Worm (Caenorhabditis elegans): ENCODE data around the gene srg-66.

The srg-66 gene

DNA sequence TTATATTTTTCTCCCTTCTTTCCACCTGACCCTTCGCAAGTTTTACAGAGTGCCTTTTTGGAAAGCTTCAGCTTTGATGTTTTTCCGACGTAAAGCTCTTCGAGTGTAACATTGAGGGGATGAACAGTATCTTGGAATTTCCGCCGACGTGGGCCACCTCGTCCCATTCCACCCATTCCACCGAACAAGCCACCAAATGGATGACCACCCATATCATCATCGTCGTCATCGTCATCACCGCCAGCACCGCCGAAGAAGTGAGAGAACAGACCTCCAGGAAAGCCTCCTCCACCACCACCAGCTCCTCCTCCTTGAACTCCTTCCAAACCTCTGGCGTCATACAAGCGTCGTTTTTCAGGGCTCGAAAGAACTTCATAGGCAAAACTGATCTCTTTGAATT is 22.1 kb upstream of the srg-66 start:
- TF ChIP-seq cebp-2 (GFP tag; IDR thresholded peaks at IDR 0.05): no peak
- no peak for TF ChIP-seq T07F8.4 (tag; optimal IDR thresholded peaks at IDR 0.05)
- TF ChIP-seq lin-26 (GFP tag; IDR thresholded peaks at IDR 0.05): no peak; the same call in 1 of the 2 replicates
- TF ChIP-seq ceh-79 (tag; optimal IDR thresholded peaks at IDR 0.05): no peak
- no peak for TF ChIP-seq nhr-179 (tag; optimal IDR thresholded peaks at IDR 0.05)
- no peak for TF ChIP-seq ztf-26 (tag; optimal IDR thresholded peaks at IDR 0.05)
- no peak for TF ChIP-seq F33H1.4 (GFP tag; IDR thresholded peaks at IDR 0.05)
- TF ChIP-seq zfh-2 (GFP tag; conservative IDR thresholded peaks at IDR 0.05): peak; percentile 58
- no peak for TF ChIP-seq lin-40 (tag; optimal IDR thresholded peaks at IDR 0.05)
- no peak for TF ChIP-seq F57C9.4 (tag; optimal IDR thresholded peaks at IDR 0.05)
- TF ChIP-seq efl-1 (GFP tag; optimal IDR thresholded peaks at IDR 0.05): no peak
- TF ChIP-seq dox-1 (GFP tag; IDR thresholded peaks at IDR 0.05): peak; percentile 13; the same call in 1 of the 2 replicates
- no peak for TF ChIP-seq K11D2.4 (GFP tag; IDR thresholded peaks at IDR 0.05)
- TF ChIP-seq hmg-20 (GFP tag; IDR thresholded peaks at IDR 0.05): no peak
- no peak for TF ChIP-seq madf-3 (GFP tag; IDR thresholded peaks at IDR 0.05)
- no peak for TF ChIP-seq egl-44 (GFP tag; IDR thresholded peaks at IDR 0.05)
- TF ChIP-seq Y53G8AR.9 (GFP tag; conservative IDR thresholded peaks at IDR 0.05): no peak
- no peak for TF ChIP-seq lsy-27 (tag; optimal IDR thresholded peaks at IDR 0.05; ENCODE audit: borderline replicate concordance, insufficient read depth)
- no peak for TF ChIP-seq F10E7.11 (tag; optimal IDR thresholded peaks at IDR 0.05)
- TF ChIP-seq die-1 (tag; optimal IDR thresholded peaks at IDR 0.05): no peak
- TF ChIP-seq mcd-1 (GFP tag; IDR thresholded peaks at IDR 0.05): no peak
- peak; percentile 27; the same call in 1 of the 2 replicates for TF ChIP-seq egrh-3 (GFP tag; IDR thresholded peaks at IDR 0.05)
- TF ChIP-seq ceh-91 (GFP tag; IDR thresholded peaks at IDR 0.05): no peak
- no peak for TF ChIP-seq him-1 (tag; optimal IDR thresholded peaks at IDR 0.05)
- TF ChIP-seq D2030.7 (GFP tag; IDR thresholded peaks at IDR 0.05): no peak
- no peak for TF ChIP-seq F23B12.7 (tag; optimal IDR thresholded peaks at IDR 0.05; ENCODE audit: insufficient read depth)
- no peak for TF ChIP-seq sptf-2 (GFP tag; optimal IDR thresholded peaks at IDR 0.05)
- TF ChIP-seq lir-1 (GFP tag; conservative IDR thresholded peaks at IDR 0.05): no peak
- TF ChIP-seq Y95B8A.8 (GFP tag; IDR thresholded peaks at IDR 0.05): no peak
- 0 out of 2 replicates have a peak, but pooled peaks have one; percentile 12 for TF ChIP-seq nfyb-1 (GFP tag; IDR thresholded peaks at IDR 0.05)
- TF ChIP-seq ama-1 (optimal IDR thresholded peaks at IDR 0.05): no peak
- no peak for TF ChIP-seq ama-1 (GFP tag; optimal IDR thresholded peaks at IDR 0.05)
- TF ChIP-seq tbx-9 (tag; optimal IDR thresholded peaks at IDR 0.05; ENCODE audit: borderline replicate concordance): no peak
- TF ChIP-seq tlf-1 (GFP tag; optimal IDR thresholded peaks at IDR 0.05): no peak

DNA sequence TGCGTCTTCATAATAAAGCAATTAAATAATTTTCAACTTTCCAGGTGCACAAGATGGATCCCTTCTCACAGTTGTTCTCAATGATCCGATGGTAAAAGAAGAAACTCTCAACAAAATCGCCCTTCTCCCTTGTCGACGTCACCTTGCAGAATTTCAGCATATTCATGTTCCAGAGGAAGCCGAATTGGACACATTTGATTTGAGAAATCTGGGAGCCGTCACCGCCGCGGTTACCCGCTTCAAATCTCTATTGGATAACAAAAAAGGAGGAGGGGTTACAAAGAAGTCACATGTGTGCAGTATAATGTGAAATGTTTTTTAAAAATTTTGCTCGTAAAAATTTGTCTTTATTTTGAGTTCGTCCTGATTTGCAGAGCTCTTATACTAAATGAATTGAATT is 20.5 kb upstream of the srg-66 start:
- TF ChIP-seq B0336.3 (GFP tag; IDR thresholded peaks at IDR 0.05): peak; percentile 75
- peak; percentile 22 for TF ChIP-seq repo-1 (tag; optimal IDR thresholded peaks at IDR 0.05)
- no peak for TF ChIP-seq nfya-2 (GFP tag; IDR thresholded peaks at IDR 0.05)
- TF ChIP-seq tbx-9 (tag; optimal IDR thresholded peaks at IDR 0.05; ENCODE audit: borderline replicate concordance): no peak
- peak; percentile 61; the same call in 1 of the 2 replicates for TF ChIP-seq hsf-1 (GFP tag; IDR thresholded peaks at IDR 0.05)
- TF ChIP-seq C17E4.6 (GFP tag; IDR thresholded peaks at IDR 0.05): no peak
- TF ChIP-seq chd-7 (tag; optimal IDR thresholded peaks at IDR 0.05): peak; percentile 22
- no peak for TF ChIP-seq dox-1 (GFP tag; IDR thresholded peaks at IDR 0.05)
- no peak for TF ChIP-seq ztf-3 (GFP tag; optimal IDR thresholded peaks at IDR 0.05)
- TF ChIP-seq C06A6.2 (GFP tag; conservative IDR thresholded peaks at IDR 0.05): no peak
- no peak for TF ChIP-seq Y53F4B.3 (GFP tag; IDR thresholded peaks at IDR 0.05)
- TF ChIP-seq gei-17 (GFP tag; optimal IDR thresholded peaks at IDR 0.05): no peak
- TF ChIP-seq ama-1 (optimal IDR thresholded peaks at IDR 0.05): peak; percentile 86
- no peak for TF ChIP-seq ama-1 (GFP tag; optimal IDR thresholded peaks at IDR 0.05)
- TF ChIP-seq nhr-120 (GFP tag; IDR thresholded peaks at IDR 0.05): no peak
- TF ChIP-seq mel-28 (tag; optimal IDR thresholded peaks at IDR 0.05; ENCODE audit: borderline replicate concordance): no peak
- TF ChIP-seq F57A8.1 (GFP tag; optimal IDR thresholded peaks at IDR 0.05): no peak
- TF ChIP-seq Y53G8AR.9 (GFP tag; conservative IDR thresholded peaks at IDR 0.05): peak; percentile 54; the same call in 1 of the 2 replicates
- TF ChIP-seq rec-8 (tag; optimal IDR thresholded peaks at IDR 0.05): no peak
- no peak for TF ChIP-seq zim-3 (tag; optimal IDR thresholded peaks at IDR 0.05)
- TF ChIP-seq F39B2.1 (GFP tag; IDR thresholded peaks at IDR 0.05): 0 out of 2 replicates have a peak, but pooled peaks have one; percentile 14

Data from whole organism, young adult.